Fruit fly (Drosophila melanogaster) whole organism, embryonic: Measurements from ENCODE around the gene CG10300.

ENCODE experiments used
- ATbp ChIP-seq: fragments of 200-800 bp; sonication (Bioruptor generic); optimal IDR thresholded peaks from 2 replicates; lab custom pipeline; 2017; ENCODE audit warnings: missing biosample characterization, mild to moderate bottlenecking, missing genetic modification characterization, missing genetic modification reagents
- Abd-B ChIP-seq: fragments of 200-800 bp; sonication (Bioruptor generic); optimal IDR thresholded peaks from 2 replicates; lab custom pipeline; 2018; ENCODE audit warnings: missing biosample characterization, mild to moderate bottlenecking, missing genetic modification characterization, moderate library complexity
- Blimp-1 ChIP-seq: fragments of 200-800 bp; sonication (Bioruptor generic); optimal IDR thresholded peaks from 3 replicates; lab custom pipeline; 2018; ENCODE audit warnings: missing biosample characterization, missing genetic modification characterization, mild to moderate bottlenecking, moderate library complexity, missing genetic modification reagents
- Bteb2 ChIP-seq: fragments of 200-800 bp; sonication (Bioruptor generic); optimal IDR thresholded peaks from 2 replicates; lab custom pipeline; 2016; ENCODE audit warnings: missing biosample characterization, missing genetic modification characterization
- CG11504 ChIP-seq: fragments of 200-800 bp; sonication (Bioruptor generic); optimal IDR thresholded peaks from 3 replicates; lab custom pipeline; 2019; ENCODE audit warnings: missing biosample characterization, mild to moderate bottlenecking, missing genetic modification characterization, moderate library complexity
- CG12071 ChIP-seq: fragments of 200-800 bp; sonication (Bioruptor generic); optimal IDR thresholded peaks from 3 replicates; lab custom pipeline; 2018; ENCODE audit warnings: missing biosample characterization, mild to moderate bottlenecking, missing genetic modification characterization
- CG1529 ChIP-seq: fragments of 200-800 bp; sonication (Bioruptor generic); optimal IDR thresholded peaks from 3 replicates; lab custom pipeline; 2018; ENCODE audit warnings: missing biosample characterization, missing genetic modification characterization
- CG15696 ChIP-seq: fragments of 200-800 bp; sonication (Bioruptor generic); optimal IDR thresholded peaks from 2 replicates; lab custom pipeline; 2019; ENCODE audit warnings: missing biosample characterization, mild to moderate bottlenecking, missing genetic modification characterization, moderate library complexity
- CG17361 ChIP-seq: fragments of 200-800 bp; sonication (Bioruptor generic); IDR thresholded peaks from 3 replicates; pipeline ENCODE4 v1.3.6; 2022; ENCODE audit warnings: missing biosample characterization, missing genetic modification characterization
- CG1792 ChIP-seq: fragments of 200-800 bp; sonication (Bioruptor generic); optimal IDR thresholded peaks from 2 replicates; lab custom pipeline; 2016; ENCODE audit warnings: missing biosample characterization, missing genetic modification characterization
- CG2120 ChIP-seq: fragments of 200-800 bp; sonication (Bioruptor generic); optimal IDR thresholded peaks from 3 replicates; lab custom pipeline; 2016; ENCODE audit warnings: missing biosample characterization, missing genetic modification characterization
- CG2875 ChIP-seq: fragments of 200-800 bp; sonication (Bioruptor generic); optimal IDR thresholded peaks from 2 replicates; lab custom pipeline; 2017; ENCODE audit warnings: missing biosample characterization, mild to moderate bottlenecking, missing genetic modification characterization, missing genetic modification reagents
- CG4282 ChIP-seq: fragments of 200-800 bp; sonication (Bioruptor generic); optimal IDR thresholded peaks from 2 replicates; lab custom pipeline; 2016; ENCODE audit warnings: missing biosample characterization, missing genetic modification characterization
- CG5953 ChIP-seq: fragments of 200-800 bp; sonication (Bioruptor generic); IDR thresholded peaks from 2 replicates; pipeline ENCODE4 v1.3.6; 2022; ENCODE audit warnings: missing biosample characterization, missing genetic modification characterization
- CG7372 ChIP-seq: fragments of 200-800 bp; sonication (Bioruptor generic); IDR thresholded peaks from 2 replicates; pipeline ENCODE4 v1.3.6; 2022; ENCODE audit warnings: missing biosample characterization, missing genetic modification characterization
- CG8089 ChIP-seq: fragments of 200-800 bp; sonication (Bioruptor generic); optimal IDR thresholded peaks from 3 replicates; lab custom pipeline; 2016; ENCODE audit warnings: missing biosample characterization, missing genetic modification characterization
- CG8924 ChIP-seq: fragments of 200-800 bp; optimal IDR thresholded peaks from 3 replicates; lab custom pipeline; 2019; ENCODE audit warnings: missing biosample characterization, mild to moderate bottlenecking, missing genetic modification characterization, moderate library complexity
- CG9437 ChIP-seq: fragments of 200-800 bp; sonication (Bioruptor generic); optimal IDR thresholded peaks from 2 replicates; lab custom pipeline; 2018; ENCODE audit warnings: missing biosample characterization, mild to moderate bottlenecking, missing genetic modification characterization
- Camta ChIP-seq: fragments of 200-800 bp; sonication (Bioruptor generic); optimal IDR thresholded peaks from 2 replicates; lab custom pipeline; 2016; ENCODE audit warnings: missing biosample characterization, missing genetic modification characterization
- E2f1 ChIP-seq: fragments of 200-800 bp; sonication (Bioruptor generic); IDR thresholded peaks from 2 replicates; pipeline ENCODE4 v1.3.6; 2022; ENCODE audit warnings: missing biosample characterization, missing genetic modification characterization
- HLH54F ChIP-seq: fragments of 200-800 bp; sonication (Bioruptor generic); optimal IDR thresholded peaks from 3 replicates; lab custom pipeline; 2016; ENCODE audit warnings: missing biosample characterization, missing genetic modification characterization
- Hand ChIP-seq: fragments of 200-800 bp; sonication (Bioruptor generic); optimal IDR thresholded peaks from 2 replicates; lab custom pipeline; 2017; ENCODE audit warnings: mild to moderate bottlenecking, missing biosample characterization, missing genetic modification reagents, missing genetic modification characterization
- Hsf ChIP-seq: fragments of 200-800 bp; sonication (Bioruptor generic); optimal IDR thresholded peaks from 3 replicates; lab custom pipeline; 2016; ENCODE audit warnings: missing biosample characterization, missing genetic modification characterization
- Max ChIP-seq: fragments of 200-800 bp; sonication (Bioruptor generic); optimal IDR thresholded peaks from 2 replicates; lab custom pipeline; 2016; ENCODE audit warnings: missing biosample characterization, mild to moderate bottlenecking, missing genetic modification characterization
- NFAT ChIP-seq: fragments of 200-800 bp; sonication (Bioruptor generic); IDR thresholded peaks from 2 replicates; pipeline ENCODE4 v1.3.6; 2022; ENCODE audit warnings: missing biosample characterization, missing genetic modification characterization
- Optix ChIP-seq: fragments of 200-800 bp; sonication (Bioruptor generic); IDR thresholded peaks from 3 replicates; pipeline ENCODE4 v1.3.6; 2022; ENCODE audit warnings: missing biosample characterization, missing genetic modification characterization
- Sox100B ChIP-seq: fragments of 200-800 bp; sonication (Bioruptor generic); optimal IDR thresholded peaks from 3 replicates; lab custom pipeline; 2018; ENCODE audit warnings: missing biosample characterization, mild to moderate bottlenecking, missing genetic modification characterization
- Sox102F ChIP-seq: fragments of 200-800 bp; sonication (Bioruptor generic); optimal IDR thresholded peaks from 2 replicates; lab custom pipeline; 2018; ENCODE audit warnings: missing biosample characterization, mild to moderate bottlenecking, missing genetic modification characterization, moderate library complexity
- Vsx1 ChIP-seq: fragments of 200-800 bp; sonication (Bioruptor generic); optimal IDR thresholded peaks from 2 replicates; lab custom pipeline; 2017; ENCODE audit warnings: missing biosample characterization, mild to moderate bottlenecking, missing genetic modification characterization, missing genetic modification reagents
- amos ChIP-seq: fragments of 200-800 bp; sonication (Bioruptor generic); IDR thresholded peaks from 2 replicates; pipeline ENCODE4 v1.3.6; 2022; ENCODE audit warnings: missing biosample characterization, missing genetic modification characterization; ENCODE audit not compliant: partially characterized antibody
- ara ChIP-seq: fragments of 200-800 bp; sonication (Bioruptor generic); IDR thresholded peaks from 2 replicates; pipeline ENCODE4 v1.3.6; 2022; ENCODE audit warnings: missing biosample characterization, missing genetic modification characterization
- ato ChIP-seq: fragments of 200-800 bp; sonication (Bioruptor generic); IDR thresholded peaks from 2 replicates; pipeline ENCODE4 v1.3.6; 2022; ENCODE audit warnings: missing biosample characterization, missing genetic modification characterization; ENCODE audit not compliant: partially characterized antibody
- bigmax ChIP-seq: fragments of 200-800 bp; sonication (Bioruptor generic); optimal IDR thresholded peaks from 2 replicates; lab custom pipeline; 2018; ENCODE audit warnings: missing biosample characterization, mild to moderate bottlenecking, missing genetic modification characterization
- br ChIP-seq: fragments of >200 bp; optimal IDR thresholded peaks from 2 replicates; lab custom pipeline; 2017
- cato ChIP-seq: fragments of 200-800 bp; sonication (Bioruptor generic); optimal IDR thresholded peaks from 2 replicates; lab custom pipeline; 2016; ENCODE audit warnings: missing biosample characterization, missing genetic modification characterization, borderline replicate concordance
- chm ChIP-seq: fragments of 200-800 bp; sonication (Bioruptor generic); IDR thresholded peaks from 2 replicates; pipeline ENCODE4 v1.3.6; 2022; ENCODE audit warnings: missing biosample characterization, missing genetic modification characterization
- croc ChIP-seq: fragments of 200-800 bp; sonication (Bioruptor generic); conservative IDR thresholded peaks from 3 replicates; pipeline ENCODE4 v1.3.6; 2022; ENCODE audit warnings: missing biosample characterization, missing genetic modification characterization
- crol ChIP-seq: fragments of 200-800 bp; sonication (Bioruptor generic); IDR thresholded peaks from 2 replicates; pipeline ENCODE4 v1.3.6; 2022; ENCODE audit warnings: missing biosample characterization, missing genetic modification characterization
- gcm ChIP-seq: fragments of 200-800 bp; sonication (Bioruptor generic); optimal IDR thresholded peaks from 2 replicates; lab custom pipeline; 2019; ENCODE audit warnings: missing biosample characterization, mild to moderate bottlenecking, missing genetic modification characterization, moderate library complexity
- gsb-n ChIP-seq: fragments of 200-800 bp; sonication (Bioruptor generic); optimal IDR thresholded peaks from 3 replicates; lab custom pipeline; 2018; ENCODE audit warnings: missing biosample characterization, mild to moderate bottlenecking, missing genetic modification characterization
- hb ChIP-seq: fragments of 200-800 bp; sonication (Bioruptor generic); IDR thresholded peaks from 3 replicates; pipeline ENCODE4 v1.3.6; 2022; ENCODE audit warnings: missing biosample characterization, missing genetic modification characterization; ENCODE audit not compliant: partially characterized antibody
- mirr ChIP-seq: fragments of 200-800 bp; sonication (Bioruptor generic); optimal IDR thresholded peaks from 3 replicates; lab custom pipeline; 2018; ENCODE audit warnings: missing biosample characterization, mild to moderate bottlenecking, missing genetic modification characterization
- nmo ChIP-seq: fragments of 200-800 bp; sonication (Bioruptor generic); optimal IDR thresholded peaks from 2 replicates; lab custom pipeline; 2018; ENCODE audit warnings: missing biosample characterization, mild to moderate bottlenecking, missing genetic modification characterization, moderate library complexity
- pnt ChIP-seq: fragments of 200-800 bp; sonication (Bioruptor generic); optimal IDR thresholded peaks from 3 replicates; lab custom pipeline; 2016; ENCODE audit warnings: missing biosample characterization, missing genetic modification characterization
- pzg ChIP-seq: fragments of 200-800 bp; sonication (Bioruptor generic); optimal IDR thresholded peaks from 3 replicates; lab custom pipeline; 2018; ENCODE audit warnings: missing biosample characterization, mild to moderate bottlenecking, missing genetic modification characterization, moderate library complexity
- ro ChIP-seq: fragments of 200-800 bp; sonication (Bioruptor generic); IDR thresholded peaks from 2 replicates; pipeline ENCODE4 v1.3.6; 2022; ENCODE audit warnings: missing biosample characterization, missing genetic modification characterization
- slou ChIP-seq: fragments of 200-800 bp; sonication (Bioruptor generic); optimal IDR thresholded peaks from 3 replicates; lab custom pipeline; 2016; ENCODE audit warnings: missing biosample characterization, missing genetic modification characterization
- sna ChIP-seq: fragments of 200-800 bp; sonication (Bioruptor generic); IDR thresholded peaks from 2 replicates; pipeline ENCODE4 v1.3.6; 2022; ENCODE audit warnings: missing biosample characterization, missing genetic modification characterization; ENCODE audit not compliant: partially characterized antibody
- sob ChIP-seq: fragments of 200-800 bp; sonication (Bioruptor generic); IDR thresholded peaks from 2 replicates; pipeline ENCODE4 v1.3.6; 2022; ENCODE audit warnings: missing biosample characterization, missing genetic modification characterization
- tup ChIP-seq: fragments of 200-800 bp; sonication (Bioruptor generic); optimal IDR thresholded peaks from 2 replicates; lab custom pipeline; 2016; ENCODE audit warnings: missing biosample characterization, mild to moderate bottlenecking, missing genetic modification characterization, moderate library complexity
- vfl ChIP-seq: fragments of 200-800 bp; sonication (Bioruptor generic); optimal IDR thresholded peaks from 2 replicates; lab custom pipeline; 2016; ENCODE audit warnings: missing biosample characterization, missing genetic modification characterization
- zfh1 ChIP-seq: fragments of 200-800 bp; sonication (Bioruptor generic); IDR thresholded peaks from 3 replicates; pipeline ENCODE4 v1.3.6; 2022; ENCODE audit warnings: missing biosample characterization, missing genetic modification characterization

The CG10300 gene

DNA sequence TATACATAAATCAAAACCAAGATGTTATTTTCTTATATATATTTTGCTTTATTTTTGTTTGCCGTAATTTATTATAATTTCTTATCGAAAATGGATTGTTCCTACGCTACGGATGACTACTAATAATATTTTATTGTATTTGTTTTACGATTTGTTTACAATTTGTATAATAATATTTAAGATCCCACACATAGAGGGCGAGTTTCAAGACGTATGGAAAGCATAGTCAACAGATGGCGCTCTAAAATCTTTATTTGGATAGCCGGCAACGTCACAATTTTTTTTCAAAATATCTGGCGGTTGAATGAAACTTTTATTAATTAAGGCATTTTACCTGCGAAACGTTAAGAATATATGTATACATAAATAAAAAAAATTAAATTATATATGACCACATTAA lies 10.6 kb downstream of the CG10300 start (continued):
- TF ChIP-seq CG11504, result peak; percentile 50
- TF ChIP-seq nmo (GFP tag; lab: Kevin White, UChicago), result peak; percentile 50
- TF ChIP-seq Vsx1 (GFP tag; lab: Kevin White, UChicago), result no peak
- TF ChIP-seq Abd-B, result peak; percentile 78
- no peak for TF ChIP-seq CG2875 (GFP tag; lab: Kevin White, UChicago)
- no peak for TF ChIP-seq Sox100B (GFP tag; lab: Kevin White, UChicago)
- TF ChIP-seq CG5953 (GFP tag; lab: Robert Waterston, UW), result no peak
- TF ChIP-seq amos, result no peak
- no peak for TF ChIP-seq CG1792
- no peak for TF ChIP-seq bigmax (GFP tag; lab: Kevin White, UChicago)
- TF ChIP-seq ato (GFP tag; lab: Robert Waterston, UW), result no peak
- no peak for TF ChIP-seq Bteb2 (GFP tag; lab: Kevin White, UChicago)
- TF ChIP-seq CG8089 (GFP tag; lab: Kevin White, UChicago), result no peak
- peak; percentile 7 for TF ChIP-seq gsb-n (tag; lab: Kevin White, UChicago)
- no peak for TF ChIP-seq zfh1 (GFP tag; lab: Robert Waterston, UW)
- no peak for TF ChIP-seq Optix (GFP tag; lab: Robert Waterston, UW)
- no peak for TF ChIP-seq Hand (GFP tag; lab: Kevin White, UChicago)
- no peak for TF ChIP-seq sob
- TF ChIP-seq ATbp (GFP tag; lab: Kevin White, UChicago), result no peak
- TF ChIP-seq CG17361 (GFP tag; lab: Robert Waterston, UW), result peak; percentile 29; the same call in 1 of the 3 replicates
- TF ChIP-seq br (lab: Kevin White, UChicago), result no peak
- no peak for TF ChIP-seq mirr (GFP tag; lab: Kevin White, UChicago)
- peak; percentile 12 for TF ChIP-seq CG8924 (tag; lab: Kevin White, UChicago)
- no peak for TF ChIP-seq sna (GFP tag; lab: Robert Waterston, UW)
- TF ChIP-seq ro (GFP tag; lab: Robert Waterston, UW), result no peak
- TF ChIP-seq Camta (GFP tag; lab: Kevin White, UChicago), result no peak
- TF ChIP-seq tup (GFP tag; lab: Kevin White, UChicago), result no peak
- TF ChIP-seq NFAT (GFP tag; lab: Robert Waterston, UW), result peak; percentile 32; the same call in 1 of the 2 replicates
- TF ChIP-seq HLH54F (GFP tag; lab: Kevin White, UChicago), result no peak
- peak; percentile 20 for TF ChIP-seq pzg (GFP tag; lab: Kevin White, UChicago)
- TF ChIP-seq Blimp-1 (GFP tag; lab: Kevin White, UChicago), result no peak
- peak; percentile 47 for TF ChIP-seq Sox102F (GFP tag; lab: Kevin White, UChicago)
- TF ChIP-seq cato (GFP tag; lab: Kevin White, UChicago), result no peak
- no peak for TF ChIP-seq pnt
- no peak for TF ChIP-seq CG4282 (GFP tag; lab: Kevin White, UChicago)
- TF ChIP-seq Max (GFP tag; lab: Kevin White, UChicago), result no peak
- TF ChIP-seq vfl (GFP tag; lab: Kevin White, UChicago), result no peak
- TF ChIP-seq CG12071 (GFP tag; lab: Kevin White, UChicago), result no peak
- TF ChIP-seq croc (GFP tag; lab: Robert Waterston, UW), result no peak
- no peak for TF ChIP-seq crol (GFP tag; lab: Robert Waterston, UW)
- TF ChIP-seq Hsf, result no peak
- no peak for TF ChIP-seq gcm (GFP tag; lab: Kevin White, UChicago)
- TF ChIP-seq chm (GFP tag; lab: Robert Waterston, UW), result no peak
- TF ChIP-seq CG15696 (tag; lab: Kevin White, UChicago), result peak; percentile 64
- TF ChIP-seq CG9437 (GFP tag; lab: Kevin White, UChicago), result no peak
- no peak for TF ChIP-seq E2f1 (GFP tag; lab: Robert Waterston, UW)
- peak; percentile 43 for TF ChIP-seq CG2120 (GFP tag; lab: Kevin White, UChicago)
- no peak for TF ChIP-seq slou (GFP tag; lab: Kevin White, UChicago)
- peak; percentile 13; the same call in 1 of the 2 replicates for TF ChIP-seq CG7372 (GFP tag; lab: Robert Waterston, UW)
- no peak for TF ChIP-seq CG1529 (GFP tag; lab: Kevin White, UChicago)
- TF ChIP-seq hb (GFP tag; lab: Robert Waterston, UW), result no peak
- TF ChIP-seq ara (GFP tag; lab: Robert Waterston, UW), result no peak
